Fruit fly (Drosophila melanogaster) whole organism, embryonic: ENCODE measurements around the gene ebd1.

Source experiments
- Asciz ChIP-seq: fragments of 200-800 bp; sonication (Bioruptor generic); optimal IDR thresholded peaks from 2 replicates; lab custom pipeline; 2017; ENCODE audit warnings: missing biosample characterization, mild to moderate bottlenecking, missing genetic modification characterization, missing genetic modification reagents
- Bteb2 ChIP-seq: fragments of 200-800 bp; sonication (Bioruptor generic); optimal IDR thresholded peaks from 2 replicates; lab custom pipeline; 2016; ENCODE audit warnings: missing biosample characterization, missing genetic modification characterization
- CG12236 ChIP-seq: fragments of 200-800 bp; sonication (Bioruptor generic); optimal IDR thresholded peaks from 2 replicates; lab custom pipeline; 2016; ENCODE audit warnings: missing biosample characterization, missing genetic modification characterization
- CG12391 ChIP-seq: fragments of 200-800 bp; sonication (Bioruptor generic); optimal IDR thresholded peaks from 3 replicates; lab custom pipeline; 2018; ENCODE audit warnings: missing biosample characterization, mild to moderate bottlenecking, missing genetic modification characterization, moderate library complexity
- CG14441 ChIP-seq: fragments of 200-800 bp; sonication (Bioruptor generic); IDR thresholded peaks from 2 replicates; pipeline ENCODE4 v1.3.6; 2022; ENCODE audit warnings: missing biosample characterization, missing genetic modification characterization
- CG15514 ChIP-seq: fragments of 200-800 bp; sonication (Bioruptor generic); optimal IDR thresholded peaks from 3 replicates; lab custom pipeline; 2017; ENCODE audit warnings: missing biosample characterization, missing genetic modification characterization, mild to moderate bottlenecking, moderate library complexity, missing genetic modification reagents
- CG15601 ChIP-seq: fragments of 200-800 bp; sonication (Bioruptor generic); optimal IDR thresholded peaks from 3 replicates; lab custom pipeline; 2019; ENCODE audit warnings: missing biosample characterization, mild to moderate bottlenecking, missing genetic modification characterization, moderate library complexity
- CG17186 ChIP-seq: fragments of 200-800 bp; sonication (Bioruptor generic); optimal IDR thresholded peaks from 3 replicates; lab custom pipeline; 2017; ENCODE audit warnings: missing biosample characterization, missing genetic modification reagents, missing genetic modification characterization
- CG17568 ChIP-seq: fragments of 200-800 bp; sonication (Bioruptor generic); optimal IDR thresholded peaks from 2 replicates; lab custom pipeline; 2018; ENCODE audit warnings: missing biosample characterization, mild to moderate bottlenecking, missing genetic modification characterization, moderate library complexity
- CG1792 ChIP-seq: fragments of 200-800 bp; sonication (Bioruptor generic); optimal IDR thresholded peaks from 2 replicates; lab custom pipeline; 2016; ENCODE audit warnings: missing biosample characterization, missing genetic modification characterization
- CG3065 ChIP-seq: fragments of 200-800 bp; sonication (Bioruptor generic); optimal IDR thresholded peaks from 2 replicates; lab custom pipeline; 2016; ENCODE audit warnings: missing biosample characterization, missing genetic modification characterization
- CG31388 ChIP-seq: fragments of 200-800 bp; sonication (Bioruptor generic); optimal IDR thresholded peaks from 2 replicates; lab custom pipeline; 2016; ENCODE audit warnings: missing biosample characterization, missing genetic modification characterization
- CG32532 ChIP-seq: fragments of 200-800 bp; sonication (Bioruptor generic); IDR thresholded peaks from 2 replicates; pipeline ENCODE4 v1.3.6; 2022; ENCODE audit warnings: missing biosample characterization, missing genetic modification characterization
- CG3838 ChIP-seq: fragments of 200-800 bp; sonication (Bioruptor generic); optimal IDR thresholded peaks from 3 replicates; lab custom pipeline; 2016; ENCODE audit warnings: missing biosample characterization, missing genetic modification characterization
- CG43689 ChIP-seq: fragments of 200-800 bp; sonication (Bioruptor generic); IDR thresholded peaks from 2 replicates; pipeline ENCODE4 v1.3.6; 2022; ENCODE audit warnings: missing biosample characterization, missing genetic modification characterization
- CG4820 ChIP-seq: fragments of 200-800 bp; sonication (Bioruptor generic); optimal IDR thresholded peaks from 3 replicates; lab custom pipeline; 2016; ENCODE audit warnings: missing biosample characterization, missing genetic modification characterization
- CG6765 ChIP-seq: fragments of 200-800 bp; sonication (Bioruptor generic); optimal IDR thresholded peaks from 3 replicates; lab custom pipeline; 2017; ENCODE audit warnings: missing biosample characterization, mild to moderate bottlenecking, missing genetic modification characterization
- CG7372 ChIP-seq: fragments of 200-800 bp; sonication (Bioruptor generic); IDR thresholded peaks from 2 replicates; pipeline ENCODE4 v1.3.6; 2022; ENCODE audit warnings: missing biosample characterization, missing genetic modification characterization
- CG7928 ChIP-seq: fragments of 200-800 bp; sonication (Bioruptor generic); optimal IDR thresholded peaks from 2 replicates; lab custom pipeline; 2017; ENCODE audit warnings: missing biosample characterization, mild to moderate bottlenecking, missing genetic modification characterization
- CG8290 ChIP-seq, 3 experiments: fragments of 200-800 bp; sonication (Bioruptor generic); optimal IDR thresholded peaks; 2 replicates each; lab custom pipeline; 2016 to 2019; ENCODE audit warnings: missing biosample characterization in 3 of 3, missing genetic modification characterization in 3 of 3, mild to moderate bottlenecking in 2 of 3, moderate library complexity in 1 of 3
- CG8924 ChIP-seq: fragments of 200-800 bp; optimal IDR thresholded peaks from 3 replicates; lab custom pipeline; 2019; ENCODE audit warnings: missing biosample characterization, mild to moderate bottlenecking, missing genetic modification characterization, moderate library complexity
- CkIIα-i1 ChIP-seq: fragments of 200-800 bp; sonication (Bioruptor generic); IDR thresholded peaks from 2 replicates; pipeline ENCODE4 v1.3.6; 2022; ENCODE audit warnings: missing biosample characterization, missing genetic modification characterization
- D19A ChIP-seq: fragments of 200-800 bp; optimal IDR thresholded peaks from 3 replicates; lab custom pipeline; 2019; ENCODE audit warnings: missing biosample characterization, mild to moderate bottlenecking, missing genetic modification characterization, moderate library complexity
- Deaf1 ChIP-seq: fragments of 200-800 bp; optimal IDR thresholded peaks from 3 replicates; lab custom pipeline; 2019; ENCODE audit warnings: missing biosample characterization, mild to moderate bottlenecking, missing genetic modification characterization, moderate library complexity
- E2f2 ChIP-seq: fragments of 200-800 bp; sonication (Bioruptor generic); IDR thresholded peaks from 2 replicates; pipeline ENCODE4 v1.3.6; 2022; ENCODE audit warnings: missing biosample characterization, missing genetic modification characterization
- Gsc ChIP-seq: fragments of 200-800 bp; sonication (Bioruptor generic); IDR thresholded peaks from 2 replicates; pipeline ENCODE4 v1.3.6; 2022; ENCODE audit warnings: missing biosample characterization, missing genetic modification characterization
- HmgD ChIP-seq: fragments of 200-800 bp; sonication (Bioruptor generic); optimal IDR thresholded peaks from 3 replicates; lab custom pipeline; 2016; ENCODE audit warnings: missing biosample characterization, missing genetic modification characterization
- Hmx ChIP-seq: fragments of 200-800 bp; sonication (Bioruptor generic); optimal IDR thresholded peaks from 2 replicates; lab custom pipeline; 2016; ENCODE audit warnings: missing biosample characterization, missing genetic modification characterization
- Kr ChIP-seq: fragments of 200-800 bp; sonication (Bioruptor generic); optimal IDR thresholded peaks from 2 replicates; lab custom pipeline; 2017; ENCODE audit warnings: missing biosample characterization, mild to moderate bottlenecking, missing genetic modification characterization
- Mad ChIP-seq: fragments of 200-800 bp; sonication (Bioruptor generic); optimal IDR thresholded peaks from 2 replicates; lab custom pipeline; 2016; ENCODE audit warnings: missing biosample characterization, missing genetic modification characterization
- Oli ChIP-seq: fragments of 200-800 bp; sonication (Bioruptor generic); optimal IDR thresholded peaks from 2 replicates; lab custom pipeline; 2018; ENCODE audit warnings: missing biosample characterization, mild to moderate bottlenecking, missing genetic modification characterization, moderate library complexity
- Sin3A ChIP-seq: fragments of >200 bp; optimal IDR thresholded peaks from 2 replicates; lab custom pipeline; 2018
- Sox100B ChIP-seq: fragments of 200-800 bp; sonication (Bioruptor generic); optimal IDR thresholded peaks from 3 replicates; lab custom pipeline; 2018; ENCODE audit warnings: missing biosample characterization, mild to moderate bottlenecking, missing genetic modification characterization
- abd-A ChIP-seq: fragments of 200-800 bp; sonication (Bioruptor generic); optimal IDR thresholded peaks from 3 replicates; lab custom pipeline; 2019; ENCODE audit warnings: missing biosample characterization, mild to moderate bottlenecking, missing genetic modification characterization, moderate library complexity
- ase ChIP-seq: fragments of 200-800 bp; sonication (Bioruptor generic); IDR thresholded peaks from 3 replicates; pipeline ENCODE4 v1.3.6; 2022; ENCODE audit warnings: missing biosample characterization, missing genetic modification characterization
- cas ChIP-seq: fragments of 200-800 bp; sonication (Bioruptor generic); IDR thresholded peaks from 2 replicates; pipeline ENCODE4 v1.3.6; 2022; ENCODE audit warnings: missing biosample characterization, missing genetic modification characterization
- chn ChIP-seq: fragments of 200-800 bp; sonication (Bioruptor generic); optimal IDR thresholded peaks from 2 replicates; lab custom pipeline; 2016; ENCODE audit warnings: missing biosample characterization, missing genetic modification characterization
- crol ChIP-seq: fragments of 200-800 bp; sonication (Bioruptor generic); IDR thresholded peaks from 2 replicates; pipeline ENCODE4 v1.3.6; 2022; ENCODE audit warnings: missing biosample characterization, missing genetic modification characterization
- fd102C ChIP-seq: fragments of 200-800 bp; sonication (Bioruptor generic); optimal IDR thresholded peaks from 2 replicates; lab custom pipeline; 2018; ENCODE audit warnings: missing biosample characterization, mild to moderate bottlenecking, missing genetic modification characterization, moderate library complexity
- gfzf ChIP-seq: fragments of 200-800 bp; sonication (Bioruptor generic); optimal IDR thresholded peaks from 2 replicates; lab custom pipeline; 2016; ENCODE audit warnings: missing biosample characterization, mild to moderate bottlenecking, missing genetic modification characterization, moderate library complexity
- gt ChIP-seq: fragments of 200-800 bp; sonication (Bioruptor generic); IDR thresholded peaks from 2 replicates; pipeline ENCODE4 v1.3.6; 2022; ENCODE audit warnings: missing biosample characterization, missing genetic modification characterization
- jigr1 ChIP-seq: fragments of 200-800 bp; sonication (Bioruptor generic); IDR thresholded peaks from 3 replicates; pipeline ENCODE4 v1.3.6; 2022; ENCODE audit warnings: missing biosample characterization, missing genetic modification characterization
- lov ChIP-seq, 2 experiments: fragments of 200-800 bp in 1 of 2; fragments of >200 bp in 1 of 2; sonication (Bioruptor generic) in 1 of 2; IDR thresholded peaks in 1 of 2; optimal IDR thresholded peaks in 1 of 2; 2 replicates in 1 of 2; 3 replicates in 1 of 2; pipeline versions ENCODE4 v1.3.6 to Lab custom; 2017 to 2022; ENCODE audit warnings: missing biosample characterization in 1 of 2, missing genetic modification characterization in 1 of 2
- nau ChIP-seq: fragments of 200-800 bp; sonication (Bioruptor generic); optimal IDR thresholded peaks from 3 replicates; lab custom pipeline; 2017; ENCODE audit warnings: missing biosample characterization, mild to moderate bottlenecking, missing genetic modification characterization, missing genetic modification reagents
- pho ChIP-seq: fragments of 200-800 bp; sonication (Bioruptor generic); optimal IDR thresholded peaks from 2 replicates; lab custom pipeline; 2016; ENCODE audit warnings: missing biosample characterization, missing genetic modification characterization
- salm ChIP-seq: fragments of 200-800 bp; sonication (Bioruptor generic); optimal IDR thresholded peaks from 2 replicates; lab custom pipeline; 2018; ENCODE audit warnings: missing biosample characterization, mild to moderate bottlenecking, missing genetic modification characterization
- stwl ChIP-seq: fragments of 200-800 bp; sonication (Bioruptor generic); optimal IDR thresholded peaks from 3 replicates; lab custom pipeline; 2018; ENCODE audit warnings: missing biosample characterization, mild to moderate bottlenecking, missing genetic modification characterization, moderate library complexity
- tna ChIP-seq: fragments of 200-800 bp; sonication (Bioruptor generic); IDR thresholded peaks from 2 replicates; pipeline ENCODE4 v1.3.6; 2022; ENCODE audit warnings: missing biosample characterization, missing genetic modification characterization; ENCODE audit not compliant: partially characterized antibody
- trem ChIP-seq: fragments of 200-800 bp; optimal IDR thresholded peaks from 3 replicates; lab custom pipeline; 2019; ENCODE audit warnings: missing biosample characterization, mild to moderate bottlenecking, missing genetic modification characterization, moderate library complexity

Gene ebd1

DNA sequence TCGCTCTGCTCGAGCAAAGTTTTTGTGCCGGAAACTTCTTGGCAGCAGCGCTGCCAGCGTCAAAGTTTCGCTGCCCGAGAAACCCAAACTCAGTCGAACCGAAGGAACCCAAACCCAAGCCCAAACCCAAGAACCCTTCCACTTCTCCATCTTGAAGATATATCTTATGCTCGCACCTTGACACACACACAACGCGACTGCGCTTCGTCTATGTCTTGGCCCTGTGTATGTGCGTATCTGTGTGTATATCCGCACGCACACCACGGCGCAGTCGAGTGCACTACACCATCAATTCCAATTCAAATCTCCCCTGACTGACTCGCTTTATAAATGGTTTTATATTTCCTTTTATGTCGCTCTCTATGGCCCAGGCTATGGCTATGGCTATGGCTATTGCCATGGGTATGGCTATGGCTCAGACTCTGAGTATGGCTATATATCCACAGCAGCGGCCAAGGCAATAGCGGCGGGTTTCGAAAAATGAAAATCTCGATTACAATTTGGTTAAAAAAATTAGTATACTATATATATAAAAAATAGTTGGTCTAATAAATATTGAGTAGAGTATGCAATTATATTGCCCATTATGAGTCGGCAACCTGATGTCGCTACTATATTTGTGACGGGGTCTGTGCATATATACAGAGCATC, 11.2 kb upstream of the ebd1 start (continued):
- TF ChIP-seq crol (GFP tag; lab: Robert Waterston, UW): peak; percentile 65; the same call in 1 of the 2 replicates
- TF ChIP-seq CkIIα-i1 (GFP tag; lab: Robert Waterston, UW): peak; percentile 80
- peak; percentile 95 for TF ChIP-seq Asciz
- peak; percentile 94 for TF ChIP-seq Sox100B (GFP tag; lab: Kevin White, UChicago)
- peak; percentile 51 for TF ChIP-seq CG3838 (GFP tag; lab: Kevin White, UChicago)
- peak; percentile 89 for TF ChIP-seq Kr
- peak; percentile 94 for TF ChIP-seq CG7372 (GFP tag; lab: Robert Waterston, UW)
- peak; percentile 87 for TF ChIP-seq Gsc
- peak; percentile 97 for TF ChIP-seq Oli
- TF ChIP-seq CG12391 (tag; lab: Kevin White, UChicago): peak; percentile 97
- TF ChIP-seq jigr1 (GFP tag; lab: Robert Waterston, UW): peak; percentile 88
- peak; percentile 15 for TF ChIP-seq pho (GFP tag; lab: Kevin White, UChicago)
- peak; percentile 87 for TF ChIP-seq Mad
- no peak for TF ChIP-seq gfzf (GFP tag; lab: Kevin White, UChicago)
- peak; percentile 94 for TF ChIP-seq D19A
- TF ChIP-seq CG12236 (GFP tag; lab: Kevin White, UChicago): peak; percentile 2
- TF ChIP-seq CG8290 (GFP tag; optimal IDR thresholded peaks at IDR 0.05; lab: Kevin White, UChicago): peak; percentile 97
- peak; percentile 69 to 82 for TF ChIP-seq CG8290 (tag; optimal IDR thresholded peaks at IDR 0.05; lab: Kevin White, UChicago)
- peak; percentile 95 for TF ChIP-seq salm (tag; lab: Kevin White, UChicago)
- TF ChIP-seq chn (GFP tag; lab: Kevin White, UChicago): peak; percentile 70
- TF ChIP-seq CG14441: peak; percentile 96
- peak; percentile 90 for TF ChIP-seq CG31388
- peak; percentile 89 for TF ChIP-seq CG43689
- peak; percentile 93 for TF ChIP-seq CG15601
- TF ChIP-seq CG17186 (GFP tag; lab: Kevin White, UChicago): peak; percentile 80
- TF ChIP-seq abd-A: peak; percentile 72
- TF ChIP-seq CG4820 (GFP tag; lab: Kevin White, UChicago): peak; percentile 94
- TF ChIP-seq HmgD (GFP tag; lab: Kevin White, UChicago): no peak
- TF ChIP-seq cas (GFP tag; lab: Robert Waterston, UW): 0 out of 2 replicates have a peak, but pooled peaks have one; percentile 72
- peak; percentile 91 for TF ChIP-seq CG6765 (GFP tag; lab: Kevin White, UChicago)
- peak; percentile 88 for TF ChIP-seq CG15514
- TF ChIP-seq gt (GFP tag; lab: Robert Waterston, UW): peak; percentile 86
- no peak for TF ChIP-seq Sin3A (lab: Kevin White, UChicago)
- TF ChIP-seq stwl (tag; lab: Kevin White, UChicago): peak; percentile 75
- TF ChIP-seq CG3065 (GFP tag; lab: Kevin White, UChicago): peak; percentile 81
- TF ChIP-seq ase: peak; percentile 93
- TF ChIP-seq tna: no peak
- peak; percentile 77 for TF ChIP-seq E2f2 (GFP tag; lab: Robert Waterston, UW)
- peak; percentile 73 for TF ChIP-seq fd102C (GFP tag; lab: Kevin White, UChicago)
- peak; percentile 95 for TF ChIP-seq trem
- TF ChIP-seq CG8924: peak; percentile 98
- peak; percentile 97 for TF ChIP-seq CG32532 (GFP tag; lab: Robert Waterston, UW)
- peak; percentile 93 for TF ChIP-seq nau (GFP tag; lab: Kevin White, UChicago)
- TF ChIP-seq CG7928: peak; percentile 71
- no peak for TF ChIP-seq CG1792 (GFP tag; lab: Kevin White, UChicago)
- no peak for TF ChIP-seq lov (optimal IDR thresholded peaks at IDR 0.05; lab: Kevin White, UChicago)
- TF ChIP-seq lov (GFP tag; IDR thresholded peaks at IDR 0.05; lab: Robert Waterston, UW): peak; percentile 96
- peak; percentile 33 for TF ChIP-seq Bteb2 (GFP tag; lab: Kevin White, UChicago)
- peak; percentile 94 for TF ChIP-seq CG17568 (GFP tag; lab: Kevin White, UChicago)
- peak; percentile 77 for TF ChIP-seq Deaf1 (tag; lab: Kevin White, UChicago)
- TF ChIP-seq Hmx: no peak
